Worm (Caenorhabditis elegans) whole organism, L4 larva: Measurements from ENCODE around the gene srx-9.

Experiments
- F10B5.3 ChIP-seq: sonication (generic microtip); optimal IDR thresholded peaks from 2 replicates; lab custom pipeline; 2016; ENCODE audit warnings: mild to moderate bottlenecking, missing genetic modification characterization, missing compliant biosample characterization
- F26F4.8 ChIP-seq: fragments of 200-800 bp; sonication (Bioruptor generic); conservative IDR thresholded peaks from 2 replicates; pipeline ENCODE4 v1.3.6; 2022; ENCODE audit warnings: missing genetic modification characterization, missing compliant biosample characterization
- F37D6.2 ChIP-seq: sonication (generic microtip); optimal IDR thresholded peaks from 2 replicates; lab custom pipeline; 2016; ENCODE audit warnings: mild to moderate bottlenecking, missing genetic modification characterization, missing compliant biosample characterization
- F44E2.7 ChIP-seq: fragments of 200-800 bp; sonication (Bioruptor generic); IDR thresholded peaks from 2 replicates; pipeline ENCODE4 v2.1.2; 2022; ENCODE audit warnings: missing genetic modification characterization, missing compliant biosample characterization
- R02D3.7 ChIP-seq: fragments of 150-350 bp; sonication (generic microtip); optimal IDR thresholded peaks from 3 replicates; lab custom pipeline; 2014; ENCODE audit warnings: missing biosample characterization, missing genetic modification characterization
- T26A8.4 ChIP-seq: fragments of 200-800 bp; sonication (Bioruptor generic); IDR thresholded peaks from 2 replicates; pipeline ENCODE4 v1.3.6; 2022; ENCODE audit warnings: missing genetic modification characterization, missing compliant biosample characterization
- Y75B8A.6 ChIP-seq: fragments of 200-800 bp; sonication (Bioruptor generic); IDR thresholded peaks from 2 replicates; pipeline ENCODE4 v1.3.6; 2022; ENCODE audit warnings: missing genetic modification reagents, missing genetic modification characterization, missing compliant biosample characterization
- ZK337.2 ChIP-seq: fragments of 200-800 bp; sonication (Bioruptor generic); IDR thresholded peaks from 2 replicates; pipeline ENCODE4 v1.3.6; 2022; ENCODE audit warnings: missing genetic modification reagents, missing genetic modification characterization, missing compliant biosample characterization
- aly-2 ChIP-seq: sonication (generic microtip); optimal IDR thresholded peaks from 2 replicates; lab custom pipeline; 2018; ENCODE audit warnings: missing biosample characterization, missing genetic modification characterization
- arid-1 ChIP-seq: fragments of 200-800 bp; sonication (Bioruptor generic); conservative IDR thresholded peaks from 2 replicates; pipeline ENCODE4 v1.3.6; 2022; ENCODE audit warnings: missing genetic modification reagents, missing genetic modification characterization, missing compliant biosample characterization
- ceh-44 ChIP-seq: fragments of 200-800 bp; sonication (Bioruptor generic); IDR thresholded peaks from 2 replicates; pipeline ENCODE4 v1.3.6; 2022; ENCODE audit warnings: missing genetic modification reagents, missing genetic modification characterization, missing compliant biosample characterization
- ceh-82 ChIP-seq: sonication (generic microtip); optimal IDR thresholded peaks from 2 replicates; lab custom pipeline; 2017; ENCODE audit warnings: missing biosample characterization, missing genetic modification characterization
- ces-1 ChIP-seq: fragments of 150-350 bp; sonication (generic microtip); optimal IDR thresholded peaks from 4 replicates; lab custom pipeline; 2014; ENCODE audit warnings: missing biosample characterization, missing genetic modification reagents, missing genetic modification characterization
- ctbp-1 ChIP-seq: fragments of 200-800 bp; sonication (Bioruptor generic); IDR thresholded peaks from 2 replicates; pipeline ENCODE4 v1.3.6; 2022; ENCODE audit warnings: missing genetic modification reagents, missing genetic modification characterization, missing compliant biosample characterization
- daf-12 ChIP-seq: fragments of 150-350 bp; optimal IDR thresholded peaks from 2 replicates; lab custom pipeline; 2014; ENCODE audit warnings: missing biosample characterization, missing genetic modification reagents, missing genetic modification characterization
- daf-16 ChIP-seq, 3 experiments: sonication (generic microtip); optimal IDR thresholded peaks; 2 replicates each; lab custom pipeline; 2016 to 2017; ENCODE audit warnings: missing genetic modification characterization in 3 of 3, missing genetic modification reagents in 3 of 3, mild to moderate bottlenecking in 2 of 3, missing compliant biosample characterization in 2 of 3, missing biosample characterization in 1 of 3, moderate library complexity in 1 of 3
- dve-1 ChIP-seq: sonication (generic microtip); optimal IDR thresholded peaks from 2 replicates; lab custom pipeline; 2017; ENCODE audit warnings: antibody characterized with exemption, mild to moderate bottlenecking, missing genetic modification characterization, missing compliant biosample characterization; ENCODE audit not compliant: insufficient read depth
- hif-1 ChIP-seq, 2 experiments: sonication (generic microtip); optimal IDR thresholded peaks; 2 replicates each; lab custom pipeline; 2016 to 2017; ENCODE audit warnings: missing compliant biosample characterization in 2 of 2, missing genetic modification characterization in 2 of 2, missing genetic modification reagents in 2 of 2, missing genotype in 2 of 2, mild to moderate bottlenecking in 1 of 2
- hlh-11 ChIP-seq: fragments of 200-800 bp; sonication (Bioruptor generic); optimal IDR thresholded peaks from 2 replicates; lab custom pipeline; 2018; ENCODE audit warnings: mild to moderate bottlenecking, missing genetic modification characterization, missing compliant biosample characterization
- hlh-30 ChIP-seq: sonication (generic microtip); optimal IDR thresholded peaks from 2 replicates; lab custom pipeline; 2017; ENCODE audit warnings: antibody characterized with exemption, mild to moderate bottlenecking, missing genetic modification characterization, missing compliant biosample characterization; ENCODE audit not compliant: insufficient read depth
- jun-1 ChIP-seq: fragments of 150-350 bp; optimal IDR thresholded peaks from 2 replicates; lab custom pipeline; 2014; ENCODE audit warnings: missing biosample characterization, missing genetic modification reagents, missing genetic modification characterization
- lim-7 ChIP-seq: fragments of 200-800 bp; sonication (Bioruptor generic); IDR thresholded peaks from 2 replicates; pipeline ENCODE4 v1.3.6; 2022; ENCODE audit warnings: missing genetic modification characterization, missing compliant biosample characterization
- lin-15B ChIP-seq: fragments of 150-350 bp; sonication (generic microtip); optimal IDR thresholded peaks from 3 replicates; lab custom pipeline; 2014; ENCODE audit warnings: missing biosample characterization, missing genetic modification characterization
- lin-29 ChIP-seq: fragments of 200-800 bp; sonication (Bioruptor generic); IDR thresholded peaks from 2 replicates; pipeline ENCODE4 v1.3.6; 2022; ENCODE audit warnings: missing genetic modification reagents, missing genetic modification characterization, missing compliant biosample characterization
- madf-5 ChIP-seq, 2 experiments: fragments of 200-800 bp; sonication (Bioruptor generic); IDR thresholded peaks; 2 replicates each; pipeline ENCODE4 v1.3.6; 2022; ENCODE audit warnings: missing compliant biosample characterization in 2 of 2, missing genetic modification characterization in 2 of 2
- mdl-1 ChIP-seq, 2 experiments: fragments of 150-350 bp in 1 of 2; sonication (generic microtip) in 1 of 2; optimal IDR thresholded peaks; 2 replicates each; lab custom pipeline; 2014 to 2017; ENCODE audit warnings: missing biosample characterization in 2 of 2, missing genetic modification characterization in 2 of 2
- mep-1 ChIP-seq: fragments of 150-350 bp; sonication (generic microtip); optimal IDR thresholded peaks from 3 replicates; lab custom pipeline; 2014; ENCODE audit warnings: missing biosample characterization, missing genetic modification characterization
- mes-2 ChIP-seq: sonication (generic microtip); optimal IDR thresholded peaks from 2 replicates; lab custom pipeline; 2016; ENCODE audit warnings: missing genotype, mild to moderate bottlenecking, missing genetic modification characterization, missing compliant biosample characterization; ENCODE audit not compliant: poor library complexity, severe bottlenecking
- mxl-2 ChIP-seq: fragments of 200-800 bp; sonication (Bioruptor generic); conservative IDR thresholded peaks from 2 replicates; pipeline ENCODE4 v1.3.6; 2022; ENCODE audit warnings: missing genetic modification reagents, missing genetic modification characterization, missing compliant biosample characterization
- mxl-3 ChIP-seq: fragments of 200-800 bp; sonication (Bioruptor generic); optimal IDR thresholded peaks from 2 replicates; lab custom pipeline; 2018; ENCODE audit warnings: mild to moderate bottlenecking, missing genetic modification characterization, missing compliant biosample characterization
- nhr-102 ChIP-seq: sonication (generic microtip); optimal IDR thresholded peaks from 2 replicates; lab custom pipeline; 2016; ENCODE audit warnings: mild to moderate bottlenecking, missing genetic modification characterization, moderate library complexity, missing compliant biosample characterization
- nhr-11 ChIP-seq: fragments of 150-350 bp; optimal IDR thresholded peaks from 2 replicates; lab custom pipeline; 2014; ENCODE audit warnings: missing biosample characterization, missing genetic modification characterization
- nhr-111 ChIP-seq: fragments of 200-800 bp; sonication (Bioruptor generic); optimal IDR thresholded peaks from 2 replicates; lab custom pipeline; 2018; ENCODE audit warnings: mild to moderate bottlenecking, missing genetic modification characterization, missing compliant biosample characterization
- nhr-28 ChIP-seq: fragments of 150-350 bp; optimal IDR thresholded peaks from 2 replicates; lab custom pipeline; 2014; ENCODE audit warnings: missing biosample characterization, missing genetic modification characterization
- nhr-76 ChIP-seq: fragments of 150-350 bp; optimal IDR thresholded peaks from 2 replicates; lab custom pipeline; 2014; ENCODE audit warnings: missing biosample characterization, missing genetic modification characterization
- pqm-1 ChIP-seq: sonication (generic microtip); optimal IDR thresholded peaks from 2 replicates; lab custom pipeline; 2017; ENCODE audit warnings: missing biosample characterization, missing genetic modification characterization
- saeg-2 ChIP-seq: fragments of 200-800 bp; sonication (Bioruptor generic); IDR thresholded peaks from 2 replicates; pipeline ENCODE4 v1.3.6; 2022; ENCODE audit warnings: missing genetic modification reagents, missing genetic modification characterization, missing compliant biosample characterization
- sdz-12 ChIP-seq: fragments of 200-800 bp; sonication (Bioruptor generic); optimal IDR thresholded peaks from 2 replicates; lab custom pipeline; 2018; ENCODE audit warnings: mild to moderate bottlenecking, missing genetic modification characterization, missing compliant biosample characterization
- snpc-1.2 ChIP-seq: fragments of 200-800 bp; sonication (Bioruptor generic); IDR thresholded peaks from 2 replicates; pipeline ENCODE4 v1.3.6; 2022; ENCODE audit warnings: missing genetic modification reagents, missing genetic modification characterization, missing compliant biosample characterization
- snpc-4 ChIP-seq: fragments of 150-350 bp; optimal IDR thresholded peaks from 2 replicates; lab custom pipeline; 2014; ENCODE audit warnings: missing biosample characterization, missing genetic modification characterization
- tra-1 ChIP-seq: fragments of 200-800 bp; sonication (Bioruptor generic); IDR thresholded peaks from 2 replicates; pipeline ENCODE4 v1.3.6; 2022; ENCODE audit warnings: missing genetic modification reagents, missing genetic modification characterization, missing compliant biosample characterization
- unc-39 ChIP-seq: sonication (generic microtip); optimal IDR thresholded peaks from 2 replicates; lab custom pipeline; 2017; ENCODE audit warnings: missing biosample characterization, missing genetic modification characterization
- zfp-3 ChIP-seq: fragments of 200-800 bp; sonication (Bioruptor generic); conservative IDR thresholded peaks from 2 replicates; pipeline ENCODE4 v1.3.6; 2022; ENCODE audit warnings: missing genetic modification reagents, missing genetic modification characterization, missing compliant biosample characterization
- ztf-7 ChIP-seq: fragments of 150-350 bp; optimal IDR thresholded peaks from 2 replicates; lab custom pipeline; 2014; ENCODE audit warnings: missing biosample characterization, missing genetic modification characterization

Gene srx-9

ce11 chrV:7391933-7392332 is 3.3 kb downstream of the srx-9 start, which contains the start of gene fbxa-105:
TSS of gene fbxa-105 (minus strand) at chrV:7392029.
- TF ChIP-seq daf-16 (GFP tag; optimal IDR thresholded peaks at IDR 0.05; lab: Kevin White, UChicago) (no peak), daf-16 (tag; optimal IDR thresholded peaks at IDR 0.05; lab: Kevin White, UChicago) (peak; percentile 59), jun-1 (no peak), hif-1 (tag; optimal IDR thresholded peaks at IDR 0.05; lab: Kevin White, UChicago) (no peak), Y75B8A.6 (GFP tag; lab: Robert Waterston, UW) (no peak), lin-15B (tag; lab: Kevin White, UChicago) (no peak), mes-2 (tag; lab: Kevin White, UChicago) (no peak), saeg-2 (GFP tag; lab: Robert Waterston, UW) (no peak), pqm-1 (peak; percentile 77), mxl-2 (no peak), R02D3.7 (no peak), unc-39 (no peak), ZK337.2 (GFP tag; lab: Robert Waterston, UW) (no peak), nhr-76 (tag; lab: Kevin White, UChicago) (no peak), lim-7 (no peak), snpc-1.2 (GFP tag; lab: Robert Waterston, UW) (no peak), mxl-3 (GFP tag; lab: Kevin White, UChicago) (no peak), ctbp-1 (no peak), ceh-44 (GFP tag; lab: Robert Waterston, UW) (no peak), dve-1 (tag; lab: Kevin White, UChicago) (peak; percentile 24), sdz-12 (GFP tag; lab: Kevin White, UChicago) (no peak), lin-29 (GFP tag; lab: Robert Waterston, UW) (no peak), madf-5 (GFP tag; IDR thresholded peaks at IDR 0.05; lab: Robert Waterston, UW) (no peak), F10B5.3 (tag; lab: Kevin White, UChicago) (no peak), mep-1 (tag; lab: Kevin White, UChicago) (no peak), nhr-28 (tag; lab: Kevin White, UChicago) (peak; percentile 26)

DNA sequence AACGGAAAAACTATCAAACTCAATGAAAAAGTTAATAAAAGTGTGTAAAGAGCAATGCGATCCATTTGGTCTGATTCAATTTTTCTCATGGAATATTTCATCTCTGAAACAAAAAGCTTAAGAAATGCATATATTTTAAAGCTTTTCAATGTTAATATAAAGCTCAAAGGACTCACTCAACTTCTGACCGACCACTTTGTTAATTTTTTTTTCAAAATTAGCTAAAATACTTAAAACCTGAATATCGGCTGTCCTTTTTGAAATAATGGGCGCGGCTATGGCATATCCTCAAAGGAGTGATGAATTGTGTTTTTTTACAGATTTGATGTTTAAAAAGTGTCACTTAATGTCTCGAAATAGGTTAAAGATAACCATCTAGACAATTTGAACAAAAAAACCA is 5.5 kb downstream of the srx-9 start, which contains the start of gene C02H6.1:
Gene C02H6.1 (minus strand): TSS at position 101 of the 400 bp plus-strand sequence.
- TF ChIP-seq mdl-1 (tag; optimal IDR thresholded peaks at IDR 0.05; lab: Kevin White, UChicago) (no peak), hlh-30 (tag; lab: Kevin White, UChicago) (no peak), daf-12 (tag; lab: Kevin White, UChicago) (no peak), arid-1 (GFP tag; lab: Robert Waterston, UW) (no peak), ces-1 (GFP tag; lab: Kevin White, UChicago) (no peak), ctbp-1 (no peak), dve-1 (tag; lab: Kevin White, UChicago) (no peak), unc-39 (no peak), nhr-102 (tag; lab: Kevin White, UChicago) (no peak), hif-1 (tag; optimal IDR thresholded peaks at IDR 0.05; lab: Kevin White, UChicago) (no peak)
- TF ChIP-seq, all 104 proteins: peak for 0

- TF ChIP-seq tra-1 (GFP tag; lab: Robert Waterston, UW), result no peak
- TF ChIP-seq zfp-3 (GFP tag; lab: Robert Waterston, UW), result no peak
- TF ChIP-seq ces-1 (GFP tag; lab: Kevin White, UChicago), result no peak
- TF ChIP-seq F26F4.8 (GFP tag; lab: Robert Waterston, UW), result no peak
- TF ChIP-seq mes-2 (tag; lab: Kevin White, UChicago), result no peak
- TF ChIP-seq lin-29 (GFP tag; lab: Robert Waterston, UW), result no peak
- TF ChIP-seq T26A8.4 (GFP tag; lab: Robert Waterston, UW), result no peak
- TF ChIP-seq nhr-111 (GFP tag; lab: Kevin White, UChicago), result no peak
- TF ChIP-seq hlh-11, result no peak
- no peak for TF ChIP-seq nhr-11 (tag; lab: Kevin White, UChicago)
- no peak for TF ChIP-seq aly-2 (tag; lab: Kevin White, UChicago)
- TF ChIP-seq F44E2.7 (GFP tag; lab: Robert Waterston, UW), result no peak
- no peak for TF ChIP-seq F37D6.2 (tag; lab: Kevin White, UChicago)
- no peak for TF ChIP-seq ztf-7
- TF ChIP-seq snpc-4, result no peak
- TF ChIP-seq ceh-82 (tag; lab: Kevin White, UChicago), result no peak
- TF ChIP-seq saeg-2 (GFP tag; lab: Robert Waterston, UW), result no peak
- TF ChIP-seq madf-5 (GFP tag; IDR thresholded peaks at IDR 0.05; lab: Robert Waterston, UW), result no peak
Measured at ce11 chrV:7387755-7388154, 7.5 kb downstream of the srx-9 start, which contains the start of gene C02H6.3. TSS of gene C02H6.3 (minus strand) at chrV:7387855.
